Worm (Caenorhabditis elegans) whole organism, late embryonic: Measurements from ENCODE around the gene pmp-5.

ENCODE experiments used
- C08G9.2 ChIP-seq: sonication (generic microtip); optimal IDR thresholded peaks from 2 replicates; lab custom pipeline; 2016; ENCODE audit warnings: mild to moderate bottlenecking, missing genetic modification characterization, moderate library complexity, missing compliant biosample characterization
- F13H6.1 ChIP-seq: sonication (generic microtip); optimal IDR thresholded peaks from 2 replicates; lab custom pipeline; 2016; ENCODE audit warnings: missing genetic modification characterization, missing compliant biosample characterization
- K02D7.2 ChIP-seq: sonication (generic microtip); optimal IDR thresholded peaks from 2 replicates; lab custom pipeline; 2017; ENCODE audit warnings: mild to moderate bottlenecking, missing genetic modification characterization, missing compliant biosample characterization
- T23F11.4 ChIP-seq: fragments of 200-800 bp; sonication (Bioruptor generic); optimal IDR thresholded peaks from 2 replicates; lab custom pipeline; 2018; ENCODE audit warnings: mild to moderate bottlenecking, missing genetic modification characterization, missing compliant biosample characterization
- Y22D7AL.16 ChIP-seq: sonication (generic microtip); optimal IDR thresholded peaks from 2 replicates; lab custom pipeline; 2016; ENCODE audit warnings: missing genetic modification characterization, missing compliant biosample characterization
- ama-1 ChIP-seq: fragments of 150-350 bp; optimal IDR thresholded peaks from 2 replicates; lab custom pipeline; 2014
- ceh-14 ChIP-seq: sonication (generic microtip); optimal IDR thresholded peaks from 2 replicates; lab custom pipeline; 2016; ENCODE audit warnings: missing genotype, missing genetic modification characterization, missing compliant biosample characterization
- ceh-18 ChIP-seq: sonication (generic microtip); optimal IDR thresholded peaks from 2 replicates; lab custom pipeline; 2016; ENCODE audit warnings: missing genetic modification characterization, missing compliant biosample characterization
- ceh-30 ChIP-seq: fragments of 150-350 bp; optimal IDR thresholded peaks from 2 replicates; lab custom pipeline; 2014; ENCODE audit warnings: missing biosample characterization, missing genetic modification characterization
- ceh-31 ChIP-seq: sonication (generic microtip); optimal IDR thresholded peaks from 2 replicates; lab custom pipeline; 2016; ENCODE audit warnings: missing genetic modification characterization, missing compliant biosample characterization
- ceh-6 ChIP-seq: fragments of 200-800 bp; sonication (Bioruptor generic); optimal IDR thresholded peaks from 2 replicates; lab custom pipeline; 2018; ENCODE audit warnings: mild to moderate bottlenecking, missing genetic modification characterization, missing compliant biosample characterization
- dmd-4 ChIP-seq: sonication (generic microtip); optimal IDR thresholded peaks from 2 replicates; lab custom pipeline; 2016; ENCODE audit warnings: borderline replicate concordance, missing genetic modification characterization, missing compliant biosample characterization
- ets-4 ChIP-seq: sonication (generic microtip); optimal IDR thresholded peaks from 2 replicates; lab custom pipeline; 2016; ENCODE audit warnings: missing genetic modification characterization, missing compliant biosample characterization
- fax-1 ChIP-seq: sonication (generic microtip); optimal IDR thresholded peaks from 2 replicates; lab custom pipeline; 2016; ENCODE audit warnings: missing genotype, missing genetic modification characterization, missing compliant biosample characterization
- fkh-10 ChIP-seq: fragments of 150-350 bp; optimal IDR thresholded peaks from 2 replicates; lab custom pipeline; 2014; ENCODE audit warnings: missing biosample characterization, missing genetic modification reagents, missing genetic modification characterization
- fkh-6 ChIP-seq: sonication (generic microtip); optimal IDR thresholded peaks from 2 replicates; lab custom pipeline; 2016; ENCODE audit warnings: missing genetic modification characterization, missing compliant biosample characterization
- hlh-13 ChIP-seq: fragments of 200-800 bp; sonication (Bioruptor generic); optimal IDR thresholded peaks from 2 replicates; lab custom pipeline; 2018; ENCODE audit warnings: mild to moderate bottlenecking, missing genetic modification characterization, missing compliant biosample characterization
- hlh-15 ChIP-seq: sonication (generic microtip); optimal IDR thresholded peaks from 2 replicates; lab custom pipeline; 2016; ENCODE audit warnings: missing genetic modification characterization, missing compliant biosample characterization
- hlh-30 ChIP-seq: sonication (generic microtip); optimal IDR thresholded peaks from 2 replicates; lab custom pipeline; 2017; ENCODE audit warnings: antibody characterized with exemption, missing genetic modification characterization, missing compliant biosample characterization; ENCODE audit not compliant: insufficient read depth
- lim-6 ChIP-seq: sonication (generic microtip); optimal IDR thresholded peaks from 2 replicates; lab custom pipeline; 2016; ENCODE audit warnings: missing genetic modification characterization, missing compliant biosample characterization
- madf-2 ChIP-seq: sonication (generic microtip); optimal IDR thresholded peaks from 2 replicates; lab custom pipeline; 2017; ENCODE audit warnings: missing genetic modification characterization, missing compliant biosample characterization
- mec-3 ChIP-seq: sonication (generic microtip); optimal IDR thresholded peaks from 2 replicates; lab custom pipeline; 2016; ENCODE audit warnings: borderline replicate concordance, missing genetic modification characterization, missing compliant biosample characterization
- nhr-11 ChIP-seq: fragments of 150-350 bp; optimal IDR thresholded peaks from 2 replicates; lab custom pipeline; 2014; ENCODE audit warnings: missing biosample characterization, missing genetic modification characterization
- nhr-232 ChIP-seq: sonication (generic microtip); optimal IDR thresholded peaks from 2 replicates; lab custom pipeline; 2016; ENCODE audit warnings: missing genetic modification characterization, missing compliant biosample characterization
- npax-4 ChIP-seq: sonication (generic microtip); optimal IDR thresholded peaks from 2 replicates; lab custom pipeline; 2016; ENCODE audit warnings: missing genetic modification characterization, missing compliant biosample characterization
- odd-2 ChIP-seq: sonication (generic microtip); optimal IDR thresholded peaks from 2 replicates; lab custom pipeline; 2017; ENCODE audit warnings: antibody characterized with exemption, mild to moderate bottlenecking, missing genetic modification characterization, missing compliant biosample characterization
- pag-3 ChIP-seq: sonication (generic microtip); optimal IDR thresholded peaks from 2 replicates; lab custom pipeline; 2016; ENCODE audit warnings: missing compliant biosample characterization, missing genetic modification characterization, borderline replicate concordance
- pha-4 ChIP-seq: fragments of 150-350 bp; optimal IDR thresholded peaks from 2 replicates; lab custom pipeline; 2018; ENCODE audit warnings: missing biosample characterization, missing genetic modification reagents, missing genetic modification characterization
- pqm-1 ChIP-seq: sonication (generic microtip); optimal IDR thresholded peaks from 2 replicates; lab custom pipeline; 2016; ENCODE audit warnings: missing genetic modification characterization, missing compliant biosample characterization
- pros-1 ChIP-seq: fragments of 150-350 bp; optimal IDR thresholded peaks from 2 replicates; lab custom pipeline; 2014; ENCODE audit warnings: missing biosample characterization, missing genetic modification reagents, missing genetic modification characterization
- ref-2 ChIP-seq: sonication (generic microtip); optimal IDR thresholded peaks from 2 replicates; lab custom pipeline; 2016; ENCODE audit warnings: missing genetic modification characterization, missing compliant biosample characterization
- sdc-2 ChIP-seq: sonication (generic microtip); optimal IDR thresholded peaks from 2 replicates; lab custom pipeline; 2016; ENCODE audit warnings: missing genotype, missing genetic modification characterization, missing compliant biosample characterization
- sox-2 ChIP-seq: fragments of 200-800 bp; sonication (Bioruptor generic); IDR thresholded peaks from 2 replicates; pipeline ENCODE4 v1.3.6; 2022; ENCODE audit warnings: missing genetic modification reagents, missing genetic modification characterization, missing compliant biosample characterization
- sox-4 ChIP-seq: sonication (generic microtip); optimal IDR thresholded peaks from 2 replicates; lab custom pipeline; 2017; ENCODE audit warnings: mild to moderate bottlenecking, missing genetic modification characterization, inconsistent platforms, missing compliant biosample characterization
- ttx-3 ChIP-seq: sonication (generic microtip); optimal IDR thresholded peaks from 2 replicates; lab custom pipeline; 2016; ENCODE audit warnings: missing genetic modification reagents, missing genetic modification characterization, missing compliant biosample characterization
- unc-86 ChIP-seq: sonication (generic microtip); optimal IDR thresholded peaks from 2 replicates; lab custom pipeline; 2016; ENCODE audit warnings: missing genetic modification characterization, missing compliant biosample characterization
- zip-5 ChIP-seq: sonication (generic microtip); optimal IDR thresholded peaks from 2 replicates; lab custom pipeline; 2016; ENCODE audit warnings: missing genetic modification characterization, missing compliant biosample characterization
- ztf-16 ChIP-seq: sonication (generic microtip); optimal IDR thresholded peaks from 2 replicates; lab custom pipeline; 2017; ENCODE audit warnings: missing genetic modification characterization, missing compliant biosample characterization

The pmp-5 gene

DNA sequence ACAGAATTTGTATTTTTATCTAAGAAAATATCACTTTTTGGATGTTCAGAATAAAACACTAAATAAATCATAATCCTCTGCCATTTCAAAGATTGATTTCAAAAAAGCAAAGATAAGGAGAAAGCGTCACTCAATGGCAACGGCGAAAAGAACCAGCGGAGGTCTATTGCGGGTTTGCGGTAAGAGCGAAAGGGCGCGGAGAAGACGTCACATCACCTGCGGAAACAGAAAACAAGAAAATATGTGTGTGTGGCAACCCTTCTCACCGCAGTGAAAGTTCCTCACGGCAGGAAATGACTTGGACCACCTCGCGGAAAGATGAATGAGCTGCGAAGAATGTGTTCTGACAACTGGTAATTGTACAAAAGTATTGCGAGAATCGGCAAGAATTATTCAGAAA lies 34.2 kb upstream of the pmp-5 start:
- TF ChIP-seq pag-3 (tag; lab: Kevin White, UChicago) = no peak
- no peak for TF ChIP-seq odd-2
- no peak for TF ChIP-seq hlh-15 (tag; lab: Kevin White, UChicago)
- TF ChIP-seq ceh-18 (tag; lab: Kevin White, UChicago) = no peak
- TF ChIP-seq Y22D7AL.16 (tag; lab: Kevin White, UChicago) = no peak
- no peak for TF ChIP-seq zip-5 (tag; lab: Kevin White, UChicago)
- no peak for TF ChIP-seq pha-4 (tag; lab: Kevin White, UChicago)
- no peak for TF ChIP-seq madf-2
- no peak for TF ChIP-seq ama-1 (lab: Kevin White, UChicago)

- no peak for TF ChIP-seq K02D7.2 (tag; lab: Kevin White, UChicago)
- no peak for TF ChIP-seq ceh-31 (tag; lab: Kevin White, UChicago)
- TF ChIP-seq ttx-3 = no peak
- TF ChIP-seq ets-4 (tag; lab: Kevin White, UChicago) = no peak
- TF ChIP-seq ref-2 (tag; lab: Kevin White, UChicago) = no peak
- TF ChIP-seq nhr-232 (tag; lab: Kevin White, UChicago) = no peak
- TF ChIP-seq fkh-10 (GFP tag; lab: Kevin White, UChicago) = no peak
- no peak for TF ChIP-seq sox-2
- TF ChIP-seq F13H6.1 = no peak
- no peak for TF ChIP-seq odd-2
- no peak for TF ChIP-seq mec-3 (tag; lab: Kevin White, UChicago)
- TF ChIP-seq, all 69 proteins: peak for 0
Observed at ce11 chrV:6699021-6699420, 33.4 kb upstream of the pmp-5 start.

- no peak for TF ChIP-seq nhr-11 (tag; lab: Kevin White, UChicago)
- TF ChIP-seq ceh-31 (tag; lab: Kevin White, UChicago) = no peak
- TF ChIP-seq pqm-1 (tag; lab: Kevin White, UChicago) = no peak
- TF ChIP-seq mec-3 (tag; lab: Kevin White, UChicago) = no peak
- no peak for TF ChIP-seq ztf-16 (tag; lab: Kevin White, UChicago)
- no peak for TF ChIP-seq madf-2
- TF ChIP-seq ceh-30 = no peak
- TF ChIP-seq C08G9.2 (tag; lab: Kevin White, UChicago) = no peak
- TF ChIP-seq pros-1 (tag; lab: Kevin White, UChicago) = no peak
- TF ChIP-seq dmd-4 = no peak
- TF ChIP-seq K02D7.2 (tag; lab: Kevin White, UChicago) = no peak
- TF ChIP-seq fax-1 (tag; lab: Kevin White, UChicago) = no peak
- TF ChIP-seq pha-4 (tag; lab: Kevin White, UChicago) = no peak
- no peak for TF ChIP-seq ceh-6 (GFP tag; lab: Kevin White, UChicago)
- no peak for TF ChIP-seq unc-86 (tag; lab: Kevin White, UChicago)
- no peak for TF ChIP-seq T23F11.4 (GFP tag; lab: Kevin White, UChicago)
Observed at ce11 chrV:6697552-6697951, 31.9 kb upstream of the pmp-5 start, which contains the start of gene W02F12.2. W02F12.2 (minus strand) TSS chrV:6697652.

ce11 chrV:6694668-6695067 lies 29.1 kb upstream of the pmp-5 start, which contains the start of gene W02F12.8:
W02F12.8 (minus strand) TSS chrV:6694768.
- no peak for TF ChIP-seq zip-5 (tag; lab: Kevin White, UChicago)
- no peak for TF ChIP-seq pqm-1 (tag; lab: Kevin White, UChicago)
- no peak for TF ChIP-seq hlh-30 (tag; lab: Kevin White, UChicago)
- TF ChIP-seq ceh-31 (tag; lab: Kevin White, UChicago) = no peak
- TF ChIP-seq hlh-13 (GFP tag; lab: Kevin White, UChicago) = no peak
- TF ChIP-seq dmd-4 = no peak
- no peak for TF ChIP-seq pros-1 (tag; lab: Kevin White, UChicago)
- no peak for TF ChIP-seq nhr-11 (tag; lab: Kevin White, UChicago)
- TF ChIP-seq lim-6 (tag; lab: Kevin White, UChicago) = no peak

- no peak for TF ChIP-seq fkh-6 (tag; lab: Kevin White, UChicago)
- TF ChIP-seq nhr-11 (tag; lab: Kevin White, UChicago) = no peak
- no peak for TF ChIP-seq sdc-2 (tag; lab: Kevin White, UChicago)
- no peak for TF ChIP-seq sox-4 (tag; lab: Kevin White, UChicago)
- no peak for TF ChIP-seq ceh-14 (tag; lab: Kevin White, UChicago)
- no peak for TF ChIP-seq ceh-30
- no peak for TF ChIP-seq pros-1 (tag; lab: Kevin White, UChicago)
- TF ChIP-seq fkh-10 (GFP tag; lab: Kevin White, UChicago) = no peak
- no peak for TF ChIP-seq C08G9.2 (tag; lab: Kevin White, UChicago)
- no peak for TF ChIP-seq npax-4 (tag; lab: Kevin White, UChicago)
- no peak for TF ChIP-seq ceh-6 (GFP tag; lab: Kevin White, UChicago)
- no peak for TF ChIP-seq ztf-16 (tag; lab: Kevin White, UChicago)
- TF ChIP-seq nhr-232 (tag; lab: Kevin White, UChicago) = no peak
Observed at ce11 chrV:6691813-6692351, 26.3 kb upstream of the pmp-5 start, which contains the start of gene mtl-1. mtl-1 (minus strand) TSS chrV:6691863.
